Fruit fly (Drosophila melanogaster) whole organism, embryonic: Measurements from ENCODE around the gene Tmtc2.

ENCODE experiments used
- CG17328 ChIP-seq: fragments of 200-800 bp; sonication (Bioruptor generic); IDR thresholded peaks from 2 replicates; pipeline ENCODE4 v1.3.6; 2022; ENCODE audit warnings: missing biosample characterization, missing genetic modification characterization
- Sox102F ChIP-seq: fragments of 200-800 bp; sonication (Bioruptor generic); optimal IDR thresholded peaks from 2 replicates; lab custom pipeline; 2018; ENCODE audit warnings: missing biosample characterization, mild to moderate bottlenecking, missing genetic modification characterization, moderate library complexity
- bbx ChIP-seq: fragments of 200-800 bp; sonication (Bioruptor generic); IDR thresholded peaks from 2 replicates; pipeline ENCODE4 v1.3.6; 2022; ENCODE audit warnings: missing biosample characterization, missing genetic modification characterization; ENCODE audit not compliant: partially characterized antibody
- exex ChIP-seq: fragments of 200-800 bp; sonication (Bioruptor generic); optimal IDR thresholded peaks from 4 replicates; lab custom pipeline; 2018; ENCODE audit warnings: missing biosample characterization, mild to moderate bottlenecking, missing genetic modification characterization, moderate library complexity
- jumu ChIP-seq: fragments of 200-800 bp; sonication (Bioruptor generic); optimal IDR thresholded peaks from 3 replicates; lab custom pipeline; 2016; ENCODE audit warnings: missing biosample characterization, missing genetic modification characterization
- ken ChIP-seq: fragments of 200-800 bp; sonication (Bioruptor generic); IDR thresholded peaks from 3 replicates; pipeline ENCODE4 v1.3.6; 2022; ENCODE audit warnings: missing biosample characterization, missing genetic modification characterization
- phol ChIP-seq: fragments of 200-800 bp; sonication (Bioruptor generic); optimal IDR thresholded peaks from 3 replicates; lab custom pipeline; 2018; ENCODE audit warnings: missing biosample characterization, mild to moderate bottlenecking, missing genetic modification characterization, moderate library complexity
- zf30C ChIP-seq: fragments of 200-800 bp; sonication (Bioruptor generic); optimal IDR thresholded peaks from 3 replicates; lab custom pipeline; 2018; ENCODE audit warnings: missing biosample characterization, mild to moderate bottlenecking, missing genetic modification characterization

DNA sequence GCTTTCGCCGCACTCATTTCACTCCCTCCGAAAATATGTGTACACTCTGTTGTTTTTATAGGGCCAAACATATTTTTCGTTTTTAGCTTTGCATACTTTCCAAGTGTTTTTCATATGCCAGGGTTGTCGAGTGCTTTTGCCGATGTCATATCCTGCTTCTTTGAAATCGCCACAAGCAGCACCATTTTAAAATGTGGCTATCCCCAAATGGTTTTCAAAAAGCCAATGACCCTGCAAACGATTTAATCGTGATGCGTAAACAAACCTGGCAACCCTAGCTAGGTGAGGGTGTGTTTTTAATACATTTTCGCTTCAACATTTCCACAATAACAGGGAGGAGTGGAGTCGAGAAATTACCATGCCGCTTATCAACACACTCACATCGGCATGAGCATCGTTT lies 30.1 kb upstream of the Tmtc2 start:
- TF ChIP-seq CG17328 (GFP tag; lab: Robert Waterston, UW) (0 out of 2 replicates have a peak, but pooled peaks have one; percentile 14), ken (GFP tag; lab: Robert Waterston, UW) (no peak), jumu (no peak), exex (tag; lab: Kevin White, UChicago) (no peak), phol (tag; lab: Kevin White, UChicago) (peak; percentile 30), Sox102F (GFP tag; lab: Kevin White, UChicago) (peak; percentile 53), zf30C (GFP tag; lab: Kevin White, UChicago) (no peak), bbx (no peak)
